Worm (Caenorhabditis elegans) whole organism, young adult: ENCODE data around the gene F36A4.5.

ENCODE experiments used
- B0035.1 ChIP-seq: sonication (generic microtip); optimal IDR thresholded peaks from 2 replicates; lab custom pipeline; 2016; ENCODE audit warnings: missing genetic modification characterization, mild to moderate bottlenecking, missing compliant biosample characterization, missing genotype, missing genetic modification reagents
- D2030.7 ChIP-seq: fragments of 200-800 bp; sonication (Bioruptor generic); IDR thresholded peaks from 2 replicates; pipeline ENCODE4 v1.3.6; 2022; ENCODE audit warnings: missing genetic modification reagents, missing genetic modification characterization, missing compliant biosample characterization
- F23B12.7 ChIP-seq: sonication (generic microtip); optimal IDR thresholded peaks from 2 replicates; lab custom pipeline; 2017; ENCODE audit warnings: missing genetic modification characterization, mild to moderate bottlenecking, missing compliant biosample characterization, antibody characterized with exemption, moderate library complexity; ENCODE audit not compliant: insufficient read depth
- F49E8.2 ChIP-seq: sonication (generic microtip); optimal IDR thresholded peaks from 3 replicates; lab custom pipeline; 2017; ENCODE audit warnings: missing genetic modification characterization, mild to moderate bottlenecking, missing compliant biosample characterization, antibody characterized with exemption, moderate library complexity; ENCODE audit not compliant: insufficient read depth
- F57A8.1 ChIP-seq: fragments of 200-800 bp; sonication (Bioruptor generic); optimal IDR thresholded peaks from 2 replicates; lab custom pipeline; 2018; ENCODE audit warnings: mild to moderate bottlenecking, missing genetic modification characterization, moderate library complexity, missing compliant biosample characterization
- F57C9.4 ChIP-seq: sonication (generic microtip); optimal IDR thresholded peaks from 2 replicates; lab custom pipeline; 2017; ENCODE audit warnings: mild to moderate bottlenecking, missing genetic modification characterization, missing compliant biosample characterization
- K12H6.12 ChIP-seq: fragments of 200-800 bp; sonication (Bioruptor generic); optimal IDR thresholded peaks from 2 replicates; lab custom pipeline; 2018; ENCODE audit warnings: mild to moderate bottlenecking, missing genetic modification characterization, missing compliant biosample characterization
- T07F8.4 ChIP-seq: sonication (generic microtip); optimal IDR thresholded peaks from 2 replicates; lab custom pipeline; 2016; ENCODE audit warnings: mild to moderate bottlenecking, missing genetic modification characterization, moderate library complexity, missing compliant biosample characterization
- Y53G8AR.9 ChIP-seq: fragments of 200-800 bp; sonication (Bioruptor generic); conservative IDR thresholded peaks from 2 replicates; pipeline ENCODE4 v1.3.6; 2022; ENCODE audit warnings: missing genetic modification reagents, missing genetic modification characterization, missing compliant biosample characterization
- Y79H2A.3 ChIP-seq: fragments of 200-800 bp; sonication (Bioruptor generic); conservative IDR thresholded peaks from 2 replicates; pipeline ENCODE4 v1.3.6; 2022; ENCODE audit warnings: missing genetic modification reagents, missing genetic modification characterization, missing compliant biosample characterization
- ZK185.1 ChIP-seq: sonication (generic microtip); optimal IDR thresholded peaks from 2 replicates; lab custom pipeline; 2016; ENCODE audit warnings: mild to moderate bottlenecking, missing genetic modification characterization, missing compliant biosample characterization; ENCODE audit not compliant: poor library complexity, severe bottlenecking
- attf-6 ChIP-seq: fragments of 200-800 bp; sonication (Bioruptor generic); IDR thresholded peaks from 2 replicates; pipeline ENCODE4 v1.3.6; 2022; ENCODE audit warnings: missing genetic modification reagents, missing genetic modification characterization, missing compliant biosample characterization
- cebp-1 ChIP-seq, 2 experiments: fragments of 200-800 bp in 1 of 2; sonication (Bioruptor generic) in 1 of 2; sonication (generic microtip) in 1 of 2; IDR thresholded peaks in 1 of 2; optimal IDR thresholded peaks in 1 of 2; 2 replicates each; pipeline versions ENCODE4 v1.3.6 to Lab custom; 2017 to 2022; ENCODE audit warnings: missing compliant biosample characterization in 2 of 2, missing genetic modification characterization in 2 of 2, mild to moderate bottlenecking in 1 of 2, missing genetic modification reagents in 1 of 2, moderate library complexity in 1 of 2
- ceh-100 ChIP-seq: fragments of 200-800 bp; sonication (Bioruptor generic); IDR thresholded peaks from 2 replicates; pipeline ENCODE4 v1.3.6; 2022; ENCODE audit warnings: missing genetic modification reagents, missing genetic modification characterization, missing compliant biosample characterization
- ceh-79 ChIP-seq: sonication (generic microtip); optimal IDR thresholded peaks from 2 replicates; lab custom pipeline; 2017; ENCODE audit warnings: mild to moderate bottlenecking, missing genetic modification characterization, missing compliant biosample characterization
- chd-7 ChIP-seq: sonication (generic microtip); optimal IDR thresholded peaks from 2 replicates; lab custom pipeline; 2016; ENCODE audit warnings: mild to moderate bottlenecking, missing genetic modification characterization, moderate library complexity, missing compliant biosample characterization
- dox-1 ChIP-seq: fragments of 200-800 bp; sonication (Bioruptor generic); IDR thresholded peaks from 2 replicates; pipeline ENCODE4 v1.3.6; 2022; ENCODE audit warnings: missing genetic modification reagents, missing genetic modification characterization, missing compliant biosample characterization
- dpl-1 ChIP-seq: fragments of 150-350 bp; optimal IDR thresholded peaks from 2 replicates; lab custom pipeline; 2014; ENCODE audit warnings: missing biosample characterization, missing genetic modification reagents, missing genetic modification characterization
- efl-1 ChIP-seq: fragments of 150-350 bp; optimal IDR thresholded peaks from 2 replicates; lab custom pipeline; 2014; ENCODE audit warnings: missing biosample characterization, missing genetic modification reagents, missing genetic modification characterization
- egrh-3 ChIP-seq: fragments of 200-800 bp; sonication (Bioruptor generic); IDR thresholded peaks from 2 replicates; pipeline ENCODE4 v1.3.6; 2022; ENCODE audit warnings: missing genetic modification reagents, missing genetic modification characterization, missing compliant biosample characterization
- ekl-4 ChIP-seq: fragments of 200-800 bp; sonication (Bioruptor generic); IDR thresholded peaks from 2 replicates; pipeline ENCODE4 v1.3.6; 2022; ENCODE audit warnings: missing genetic modification reagents, missing genetic modification characterization, missing compliant biosample characterization
- ets-4 ChIP-seq: fragments of 200-800 bp; sonication (Bioruptor generic); optimal IDR thresholded peaks from 2 replicates; lab custom pipeline; 2018; ENCODE audit warnings: mild to moderate bottlenecking, missing genetic modification characterization, missing compliant biosample characterization
- hlh-12 ChIP-seq: sonication (generic microtip); optimal IDR thresholded peaks from 2 replicates; lab custom pipeline; 2016; ENCODE audit warnings: missing genetic modification characterization, missing compliant biosample characterization
- hmg-20 ChIP-seq: fragments of 200-800 bp; sonication (Bioruptor generic); IDR thresholded peaks from 2 replicates; pipeline ENCODE4 v1.3.6; 2022; ENCODE audit warnings: missing genetic modification reagents, missing genetic modification characterization, missing compliant biosample characterization
- hsf-1 ChIP-seq: fragments of 200-800 bp; sonication (Bioruptor generic); IDR thresholded peaks from 2 replicates; pipeline ENCODE4 v1.3.6; 2022; ENCODE audit warnings: missing genetic modification reagents, missing genetic modification characterization, missing compliant biosample characterization
- lag-1 ChIP-seq: fragments of 200-800 bp; sonication (Bioruptor generic); IDR thresholded peaks from 2 replicates; pipeline ENCODE4 v1.3.6; 2022; ENCODE audit warnings: missing genetic modification reagents, missing genetic modification characterization, missing compliant biosample characterization
- let-607 ChIP-seq, 2 experiments: fragments of 200-800 bp in 1 of 2; sonication (Bioruptor generic) in 1 of 2; sonication (generic microtip) in 1 of 2; optimal IDR thresholded peaks; 2 replicates each; lab custom pipeline; 2016 to 2018; ENCODE audit warnings: mild to moderate bottlenecking in 2 of 2, missing compliant biosample characterization in 2 of 2, missing genetic modification characterization in 2 of 2, moderate library complexity in 2 of 2, missing genotype in 1 of 2
- lin-26 ChIP-seq: fragments of 200-800 bp; sonication (Bioruptor generic); IDR thresholded peaks from 2 replicates; pipeline ENCODE4 v1.3.6; 2022; ENCODE audit warnings: missing genetic modification reagents, missing genetic modification characterization, missing compliant biosample characterization
- lir-1 ChIP-seq: fragments of 200-800 bp; sonication (Bioruptor generic); conservative IDR thresholded peaks from 2 replicates; pipeline ENCODE4 v1.3.6; 2022; ENCODE audit warnings: missing genetic modification reagents, missing genetic modification characterization, missing compliant biosample characterization
- lsl-1 ChIP-seq: fragments of 200-800 bp; sonication (Bioruptor generic); optimal IDR thresholded peaks from 2 replicates; lab custom pipeline; 2018; ENCODE audit warnings: mild to moderate bottlenecking, missing genetic modification characterization, moderate library complexity, missing compliant biosample characterization
- lsy-27 ChIP-seq: sonication (generic microtip); optimal IDR thresholded peaks from 2 replicates; lab custom pipeline; 2017; ENCODE audit warnings: missing genetic modification characterization, mild to moderate bottlenecking, missing compliant biosample characterization, antibody characterized with exemption, missing genotype, borderline replicate concordance; ENCODE audit not compliant: insufficient read depth
- mel-28 ChIP-seq: sonication (generic microtip); optimal IDR thresholded peaks from 2 replicates; lab custom pipeline; 2016; ENCODE audit warnings: borderline replicate concordance, mild to moderate bottlenecking, missing genetic modification characterization, missing compliant biosample characterization
- nhr-179 ChIP-seq: sonication (generic microtip); optimal IDR thresholded peaks from 2 replicates; lab custom pipeline; 2016; ENCODE audit warnings: mild to moderate bottlenecking, missing genetic modification characterization, missing compliant biosample characterization
- nhr-80 ChIP-seq: sonication (generic microtip); optimal IDR thresholded peaks from 2 replicates; lab custom pipeline; 2016; ENCODE audit warnings: missing genetic modification characterization, missing compliant biosample characterization
- repo-1 ChIP-seq: sonication (generic microtip); optimal IDR thresholded peaks from 2 replicates; lab custom pipeline; 2017; ENCODE audit warnings: mild to moderate bottlenecking, missing genetic modification characterization, missing compliant biosample characterization
- snpc-1.1 ChIP-seq: sonication (generic microtip); optimal IDR thresholded peaks from 2 replicates; lab custom pipeline; 2017; ENCODE audit warnings: missing genetic modification characterization, mild to moderate bottlenecking, missing compliant biosample characterization, antibody characterized with exemption, moderate library complexity, missing genotype, missing genetic modification reagents; ENCODE audit not compliant: insufficient read depth
- snpc-3.4 ChIP-seq: sonication (generic microtip); optimal IDR thresholded peaks from 2 replicates; lab custom pipeline; 2017; ENCODE audit warnings: missing genetic modification characterization, mild to moderate bottlenecking, missing compliant biosample characterization, antibody characterized with exemption, moderate library complexity, missing genotype, missing genetic modification reagents
- sptf-2 ChIP-seq: fragments of 200-800 bp; sonication (Bioruptor generic); optimal IDR thresholded peaks from 2 replicates; lab custom pipeline; 2018; ENCODE audit warnings: mild to moderate bottlenecking, missing genetic modification characterization, missing compliant biosample characterization
- unc-130 ChIP-seq: sonication (generic microtip); optimal IDR thresholded peaks from 2 replicates; lab custom pipeline; 2016; ENCODE audit warnings: missing genetic modification reagents, missing genetic modification characterization, missing compliant biosample characterization
- unc-62 ChIP-seq: fragments of 150-350 bp; optimal IDR thresholded peaks from 2 replicates; lab custom pipeline; 2014; ENCODE audit warnings: missing biosample characterization, missing genetic modification reagents, missing genetic modification characterization
- zfh-2 ChIP-seq: fragments of 200-800 bp; sonication (Bioruptor generic); conservative IDR thresholded peaks from 2 replicates; pipeline ENCODE4 v1.3.6; 2022; ENCODE audit warnings: missing genetic modification reagents, missing genetic modification characterization, missing compliant biosample characterization
- ztf-25 ChIP-seq: fragments of 200-800 bp; sonication (Bioruptor generic); IDR thresholded peaks from 2 replicates; pipeline ENCODE4 v1.3.6; 2022; ENCODE audit warnings: missing genetic modification reagents, missing genetic modification characterization, missing compliant biosample characterization
- ztf-6 ChIP-seq: fragments of 200-800 bp; sonication (Bioruptor generic); IDR thresholded peaks from 2 replicates; pipeline ENCODE4 v1.3.6; 2022; ENCODE audit warnings: missing genetic modification reagents, missing genetic modification characterization, missing compliant biosample characterization

F36A4.5 gene

DNA sequence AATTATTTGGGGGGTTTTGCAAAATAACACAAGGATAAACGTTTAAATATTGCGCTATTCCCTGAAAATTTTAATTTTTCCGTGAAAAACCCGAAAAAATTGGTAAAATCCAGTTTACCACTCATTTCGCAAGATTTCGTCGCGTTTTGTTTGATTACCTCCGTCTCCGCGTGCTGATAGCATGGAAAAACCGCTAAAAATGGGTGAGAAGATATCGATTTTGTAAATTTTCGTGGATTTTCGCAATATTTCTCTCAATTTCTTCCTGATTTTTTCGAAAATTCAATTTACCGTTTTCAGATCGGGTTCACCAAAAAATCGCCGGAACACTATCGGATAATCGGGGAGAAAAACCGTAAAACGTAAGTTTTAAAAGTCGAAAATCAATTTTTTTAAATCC, 17.6 kb upstream of the F36A4.5 start, which contains the start of gene ama-1:
ama-1 (plus strand) TSS at position 301 of the 400 bp plus-strand sequence.
- TF ChIP-seq hsf-1 = no peak
- peak; percentile 2 for TF ChIP-seq lsl-1 (GFP tag; lab: Kevin White, UChicago)
- TF ChIP-seq lag-1 (GFP tag; lab: Robert Waterston, UW) = no peak
- TF ChIP-seq cebp-1 (GFP tag; IDR thresholded peaks at IDR 0.05; lab: Robert Waterston, UW) = no peak
- peak; percentile 72 for TF ChIP-seq cebp-1 (tag; optimal IDR thresholded peaks at IDR 0.05; lab: Kevin White, UChicago)
- TF ChIP-seq B0035.1 (tag; lab: Kevin White, UChicago) = no peak
- TF ChIP-seq mel-28 (tag; lab: Kevin White, UChicago) = no peak

- TF ChIP-seq zfh-2 (GFP tag; lab: Robert Waterston, UW) (peak; percentile 67), unc-130 (GFP tag; lab: Kevin White, UChicago) (no peak), sptf-2 (GFP tag; lab: Kevin White, UChicago) (peak; percentile 16), nhr-179 (no peak), egrh-3 (GFP tag; lab: Robert Waterston, UW) (peak; percentile 54; the same call in 1 of the 2 replicates), ceh-79 (tag; lab: Kevin White, UChicago) (no peak), repo-1 (tag; lab: Kevin White, UChicago) (no peak), hlh-12 (tag; lab: Kevin White, UChicago) (no peak), ekl-4 (GFP tag; lab: Robert Waterston, UW) (no peak), snpc-3.4 (tag; lab: Kevin White, UChicago) (no peak), F57A8.1 (GFP tag; lab: Kevin White, UChicago) (no peak), Y53G8AR.9 (no peak), F57C9.4 (no peak), lsy-27 (tag; lab: Kevin White, UChicago) (no peak), hmg-20 (GFP tag; lab: Robert Waterston, UW) (no peak), K12H6.12 (no peak), efl-1 (no peak), ztf-6 (GFP tag; lab: Robert Waterston, UW) (no peak)
These were observed 10.2 kb upstream of the F36A4.5 start for ce11 chrIV:4254989-4255582.

DNA sequence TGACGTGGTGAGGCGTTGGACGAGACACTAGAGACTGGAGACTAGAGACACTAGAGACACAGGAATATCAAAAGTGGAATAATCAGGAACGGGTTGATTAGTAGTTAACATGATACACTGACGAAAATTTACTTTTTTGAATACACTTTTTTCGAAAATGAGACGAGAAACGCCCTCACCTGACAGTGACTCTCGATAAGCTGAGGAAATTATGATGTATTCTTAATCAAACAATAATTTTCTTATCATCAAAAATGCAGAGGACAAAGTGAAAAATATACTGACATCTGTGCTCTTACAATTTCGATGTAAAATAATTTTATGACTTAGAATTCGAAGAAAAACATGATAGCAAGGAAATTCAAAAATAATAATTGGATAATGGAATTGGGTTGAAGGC, 5.9 kb upstream of the F36A4.5 start:
- TF ChIP-seq dox-1 (GFP tag; lab: Robert Waterston, UW) = 0 out of 2 replicates have a peak, but pooled peaks have one; percentile 40
- peak; percentile 45 for TF ChIP-seq nhr-80 (tag; lab: Kevin White, UChicago)
- TF ChIP-seq T07F8.4 (tag; lab: Kevin White, UChicago) = no peak

ce11 chrIV:4262993-4263392, 2.3 kb upstream of the F36A4.5 start, which contains the start of gene col-33:
Gene col-33, plus strand, starts transcription at chrIV:4263293.
- TF ChIP-seq chd-7 (tag; lab: Kevin White, UChicago) = no peak
- TF ChIP-seq F23B12.7 (tag; lab: Kevin White, UChicago) = no peak
- no peak for TF ChIP-seq attf-6 (GFP tag; lab: Robert Waterston, UW)
- TF ChIP-seq D2030.7 (GFP tag; lab: Robert Waterston, UW) = no peak
- no peak for TF ChIP-seq F49E8.2
- no peak for TF ChIP-seq dpl-1 (GFP tag; lab: Kevin White, UChicago)
- TF ChIP-seq Y79H2A.3 (GFP tag; lab: Robert Waterston, UW) = no peak
- no peak for TF ChIP-seq unc-62 (GFP tag; lab: Kevin White, UChicago)
- TF ChIP-seq ZK185.1 (tag; lab: Kevin White, UChicago) = no peak
- TF ChIP-seq ceh-100 = no peak
- no peak for TF ChIP-seq lin-26
- TF ChIP-seq lir-1 (GFP tag; lab: Robert Waterston, UW) = no peak
- no peak for TF ChIP-seq F57A8.1 (GFP tag; lab: Kevin White, UChicago)
- TF ChIP-seq ets-4 = no peak
- no peak for TF ChIP-seq snpc-1.1 (tag; lab: Kevin White, UChicago)
- no peak for TF ChIP-seq ztf-25
- no peak for TF ChIP-seq let-607 (tag; optimal IDR thresholded peaks at IDR 0.05; lab: Kevin White, UChicago)
